Fruit fly (Drosophila melanogaster) whole organism, wandering third instar larva: ENCODE results near the gene Ankle2.
A peak's percentile ranks its signal among the peaks of the same experiment; 100 is the strongest.

Experiments
- HLH106 ChIP-seq: fragments of 200-800 bp; optimal IDR thresholded peaks from 3 replicates; lab custom pipeline; 2019; ENCODE audit warnings: missing biosample characterization, mild to moderate bottlenecking, missing genetic modification characterization, moderate library complexity
- Mio ChIP-seq: sonication (Bioruptor generic); optimal IDR thresholded peaks from 2 replicates; lab custom pipeline; 2016; ENCODE audit warnings: missing biosample characterization, missing genetic modification characterization
- OdsH ChIP-seq: fragments of 200-800 bp; sonication (Bioruptor generic); optimal IDR thresholded peaks from 2 replicates; lab custom pipeline; 2016; ENCODE audit warnings: missing biosample characterization, mild to moderate bottlenecking, missing genetic modification characterization
- dmrt93B ChIP-seq: fragments of 200-800 bp; sonication (Bioruptor generic); optimal IDR thresholded peaks from 2 replicates; lab custom pipeline; 2018; ENCODE audit warnings: missing biosample characterization, mild to moderate bottlenecking, missing genetic modification characterization
- dsf ChIP-seq: sonication (Bioruptor generic); optimal IDR thresholded peaks from 2 replicates; lab custom pipeline; 2016; ENCODE audit warnings: missing biosample characterization, missing genetic modification characterization, borderline replicate concordance
- psq ChIP-seq: fragments of 200-800 bp; sonication (Bioruptor generic); optimal IDR thresholded peaks from 3 replicates; lab custom pipeline; 2017; ENCODE audit warnings: missing biosample characterization, mild to moderate bottlenecking, missing genetic modification characterization, moderate library complexity
- tai ChIP-seq: sonication (Bioruptor generic); optimal IDR thresholded peaks from 2 replicates; lab custom pipeline; 2016; ENCODE audit warnings: missing biosample characterization, missing genetic modification characterization
- usp ChIP-seq: fragments of >200 bp; optimal IDR thresholded peaks from 2 replicates; lab custom pipeline; 2017; ENCODE audit warnings: missing biosample characterization, missing genetic modification characterization

DNA sequence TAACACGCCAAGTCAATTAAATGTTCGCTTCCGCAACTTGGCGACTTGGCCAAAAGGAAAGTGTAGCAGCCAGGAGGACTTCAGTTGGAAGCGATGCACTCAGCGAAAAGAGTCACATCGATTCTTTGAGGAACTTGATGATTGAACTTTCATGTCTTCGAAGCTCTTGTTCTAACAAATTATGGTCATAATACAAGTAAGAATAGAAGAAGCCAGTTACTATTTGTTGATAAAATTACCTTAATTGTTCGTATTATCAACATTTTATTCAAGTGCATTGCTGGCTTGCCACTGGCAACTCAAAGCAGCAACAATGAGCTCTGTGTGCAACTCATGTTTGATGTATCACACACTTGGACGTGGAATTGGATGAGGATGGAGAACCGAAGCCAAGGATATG is 35.7 kb downstream of the Ankle2 start:
- peak; percentile 36 for TF ChIP-seq dmrt93B (GFP tag; lab: Kevin White, UChicago)
- TF ChIP-seq usp, result no peak
- peak; percentile 34 for TF ChIP-seq psq
- no peak for TF ChIP-seq dsf
- no peak for TF ChIP-seq Mio (GFP tag; lab: Kevin White, UChicago)
- TF ChIP-seq HLH106 (tag; lab: Kevin White, UChicago), result peak; percentile 57
- TF ChIP-seq tai (GFP tag; lab: Kevin White, UChicago), result no peak
- TF ChIP-seq OdsH (GFP tag; lab: Kevin White, UChicago), result peak; percentile 17
